Fruit fly (Drosophila melanogaster): ENCODE data around the gene inaF-D.

inaF-D gene

dm6 chrX:11709799-11710720, 18.8 kb downstream of the inaF-D start, which contains the start of gene FucT6 (continued):
- TF ChIP-seq Ravus (GFP tag; IDR thresholded peaks at IDR 0.05), result no peak
- TF ChIP-seq CG4854 (GFP tag; optimal IDR thresholded peaks at IDR 0.05), result no peak
- TF ChIP-seq sd (tag; optimal IDR thresholded peaks at IDR 0.05), result no peak
- no peak for TF ChIP-seq lov (optimal IDR thresholded peaks at IDR 0.05)
- no peak for TF ChIP-seq lov (GFP tag; IDR thresholded peaks at IDR 0.05)
- no peak for TF ChIP-seq NfI (GFP tag; optimal IDR thresholded peaks at IDR 0.05)
- TF ChIP-seq BEAF-32 (GFP tag; optimal IDR thresholded peaks at IDR 0.05), result peak; percentile 89
- no peak for TF ChIP-seq Lpt (GFP tag; optimal IDR thresholded peaks at IDR 0.05)
- TF ChIP-seq rib (GFP tag; IDR thresholded peaks at IDR 0.05), result no peak
- no peak for TF ChIP-seq CkIIα-i1 (GFP tag; IDR thresholded peaks at IDR 0.05)
- TF ChIP-seq CG1647 (GFP tag; optimal IDR thresholded peaks at IDR 0.05), result no peak
- no peak for TF ChIP-seq CG11456 (GFP tag; IDR thresholded peaks at IDR 0.05)
- peak; percentile 91 for TF ChIP-seq z (GFP tag; IDR thresholded peaks at IDR 0.05)
- peak; percentile 38 for TF ChIP-seq CG9797 (GFP tag; optimal IDR thresholded peaks at IDR 0.05)
- peak; percentile 79 for TF ChIP-seq inv (GFP tag; IDR thresholded peaks at IDR 0.05; ENCODE audit: partially characterized antibody)
- peak; percentile 84 for TF ChIP-seq knrl (GFP tag; IDR thresholded peaks at IDR 0.05; ENCODE audit: partially characterized antibody)
- TF ChIP-seq gt (GFP tag; IDR thresholded peaks at IDR 0.05), result no peak
- no peak for TF ChIP-seq CG17385 (GFP tag; optimal IDR thresholded peaks at IDR 0.05)
- TF ChIP-seq ken (GFP tag; IDR thresholded peaks at IDR 0.05), result no peak
- TF ChIP-seq Fer1 (GFP tag; optimal IDR thresholded peaks at IDR 0.05), result no peak
- no peak for TF ChIP-seq yki (optimal IDR thresholded peaks at IDR 0.05)
- no peak for TF ChIP-seq lola (GFP tag; optimal IDR thresholded peaks at IDR 0.05)
- TF ChIP-seq sr (GFP tag; IDR thresholded peaks at IDR 0.05), result no peak
- peak; percentile 99 for TF ChIP-seq Myb (GFP tag; optimal IDR thresholded peaks at IDR 0.05)
- no peak for TF ChIP-seq insv (GFP tag; optimal IDR thresholded peaks at IDR 0.05)
- no peak for TF ChIP-seq CrebB (tag; optimal IDR thresholded peaks at IDR 0.05)
- TF ChIP-seq NFAT (GFP tag; IDR thresholded peaks at IDR 0.05), result no peak
- TF ChIP-seq CG8388 (GFP tag; optimal IDR thresholded peaks at IDR 0.05), result no peak
- TF ChIP-seq CG5245 (GFP tag; optimal IDR thresholded peaks at IDR 0.05), result no peak
- TF ChIP-seq fd96Cb (tag; optimal IDR thresholded peaks at IDR 0.05), result no peak
- TF ChIP-seq emc (GFP tag; optimal IDR thresholded peaks at IDR 0.05), result no peak
- peak; percentile 83 for TF ChIP-seq Scr (GFP tag; IDR thresholded peaks at IDR 0.05; ENCODE audit: partially characterized antibody)
- peak; percentile 54 for TF ChIP-seq cg (GFP tag; optimal IDR thresholded peaks at IDR 0.05)
- no peak for TF ChIP-seq H15 (GFP tag; IDR thresholded peaks at IDR 0.05)
- no peak for TF ChIP-seq CG13894 (tag; optimal IDR thresholded peaks at IDR 0.05)
- TF ChIP-seq cato (GFP tag; optimal IDR thresholded peaks at IDR 0.05; ENCODE audit: borderline replicate concordance), result no peak
- TF ChIP-seq chm (GFP tag; IDR thresholded peaks at IDR 0.05), result peak; percentile 34; the same call in 1 of the 2 replicates
- TF ChIP-seq Stat92E (GFP tag; optimal IDR thresholded peaks at IDR 0.05), result no peak
- TF ChIP-seq h (optimal IDR thresholded peaks at IDR 0.05), result no peak
- TF ChIP-seq CG9215 (GFP tag; IDR thresholded peaks at IDR 0.05), result no peak
- no peak for TF ChIP-seq abd-A (tag; optimal IDR thresholded peaks at IDR 0.05)
- no peak for TF ChIP-seq Dad (GFP tag; optimal IDR thresholded peaks at IDR 0.05)
- TF ChIP-seq bab2 (GFP tag; optimal IDR thresholded peaks at IDR 0.05), result no peak
- TF ChIP-seq CG15011 (GFP tag; optimal IDR thresholded peaks at IDR 0.05), result no peak
- TF ChIP-seq CG7839 (tag; optimal IDR thresholded peaks at IDR 0.05), result no peak
- TF ChIP-seq slp2 (GFP tag; optimal IDR thresholded peaks at IDR 0.05), result no peak
- TF ChIP-seq lbe (GFP tag; optimal IDR thresholded peaks at IDR 0.05), result no peak
- no peak for TF ChIP-seq CG7271 (tag; optimal IDR thresholded peaks at IDR 0.05)
- TF ChIP-seq CG17361 (GFP tag; IDR thresholded peaks at IDR 0.05), result no peak; the same call in 2 of the 3 replicates
- TF ChIP-seq zen (tag; optimal IDR thresholded peaks at IDR 0.05), result peak; percentile 21

Measured in whole organism, embryonic.